Fruit fly (Drosophila melanogaster) whole organism, embryonic: ENCODE measurements around the gene dyl.

Source experiments
- CG9727 ChIP-seq: fragments of 200-800 bp; sonication (Bioruptor generic); optimal IDR thresholded peaks from 3 replicates; lab custom pipeline; 2017; ENCODE audit warnings: missing biosample characterization, mild to moderate bottlenecking, missing genetic modification characterization
- Oli ChIP-seq: fragments of 200-800 bp; sonication (Bioruptor generic); optimal IDR thresholded peaks from 2 replicates; lab custom pipeline; 2018; ENCODE audit warnings: missing biosample characterization, mild to moderate bottlenecking, missing genetic modification characterization, moderate library complexity
- br ChIP-seq: fragments of >200 bp; optimal IDR thresholded peaks from 2 replicates; lab custom pipeline; 2017

DNA sequence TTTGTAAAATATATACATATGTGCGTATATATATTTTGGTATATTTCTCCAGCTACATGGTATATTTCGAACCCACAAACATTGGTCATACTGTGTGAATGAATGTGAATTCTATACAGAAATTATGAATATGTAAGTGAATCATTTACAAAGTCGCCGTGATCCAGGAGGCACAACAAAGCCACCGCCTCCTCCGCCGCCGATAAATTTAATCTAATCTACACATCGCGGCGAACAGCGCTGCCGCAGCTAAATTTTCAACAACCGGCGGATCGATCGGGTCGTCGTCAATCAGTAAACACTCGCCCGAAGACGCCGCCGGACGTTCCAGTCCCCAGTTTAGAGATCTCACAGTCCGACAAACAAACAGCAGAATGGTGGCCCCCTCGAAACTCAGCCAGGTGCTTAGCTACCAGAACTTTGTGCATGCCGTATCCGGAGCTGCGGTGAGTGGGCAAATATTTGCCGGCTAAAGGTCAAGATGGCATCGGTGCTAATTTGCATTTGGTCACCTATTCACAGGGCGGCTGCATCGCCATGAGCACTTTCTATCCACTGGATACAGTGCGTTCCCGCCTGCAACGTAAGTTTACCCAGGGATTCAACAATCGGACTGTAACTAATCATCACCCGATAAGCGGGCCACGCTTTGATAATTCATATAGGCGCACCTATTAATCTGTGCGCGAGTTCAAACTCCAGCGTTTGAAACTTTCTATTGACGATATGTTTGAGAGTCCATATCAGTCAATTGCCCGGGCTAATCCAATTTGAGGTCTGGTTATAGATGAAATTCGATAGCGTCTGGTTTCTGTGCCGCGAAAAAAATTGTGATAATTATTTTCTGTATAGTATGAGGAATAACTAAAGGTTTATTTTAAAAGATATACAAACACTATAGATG, 11.4 kb upstream of the dyl start, which contains the start of gene PMP34:
- TF ChIP-seq Oli (tag; lab: Kevin White, UChicago) (no peak), CG9727 (GFP tag; lab: Kevin White, UChicago) (no peak), br (lab: Kevin White, UChicago) (no peak)
